Fruit fly (Drosophila melanogaster) whole organism, embryonic: Measurements from ENCODE around the gene Scgalpha.

Source experiments
- Abd-B ChIP-seq: fragments of 200-800 bp; sonication (Bioruptor generic); optimal IDR thresholded peaks from 2 replicates; lab custom pipeline; 2018; ENCODE audit warnings: missing biosample characterization, mild to moderate bottlenecking, missing genetic modification characterization, moderate library complexity
- Antp ChIP-seq: fragments of 200-800 bp; sonication (Bioruptor generic); optimal IDR thresholded peaks from 3 replicates; lab custom pipeline; 2016; ENCODE audit warnings: missing biosample characterization, missing genetic modification characterization
- Atf-2 ChIP-seq: fragments of 200-800 bp; sonication (Bioruptor generic); optimal IDR thresholded peaks from 2 replicates; lab custom pipeline; 2016; ENCODE audit warnings: missing biosample characterization, missing genetic modification characterization
- Bgb ChIP-seq: fragments of 200-800 bp; sonication (Bioruptor generic); IDR thresholded peaks from 2 replicates; pipeline ENCODE4 v1.3.6; 2022; ENCODE audit warnings: missing biosample characterization, missing genetic modification characterization; ENCODE audit not compliant: partially characterized antibody
- CG11085 ChIP-seq: fragments of 200-800 bp; sonication (Bioruptor generic); IDR thresholded peaks from 2 replicates; pipeline ENCODE4 v1.3.6; 2022; ENCODE audit warnings: missing biosample characterization, missing genetic modification characterization
- CG12769 ChIP-seq: fragments of 200-800 bp; sonication (Bioruptor generic); optimal IDR thresholded peaks from 2 replicates; lab custom pipeline; 2019; ENCODE audit warnings: missing biosample characterization, mild to moderate bottlenecking, missing genetic modification characterization, moderate library complexity
- CG13296 ChIP-seq: fragments of 200-800 bp; sonication (Bioruptor generic); optimal IDR thresholded peaks from 3 replicates; lab custom pipeline; 2018; ENCODE audit warnings: missing biosample characterization, mild to moderate bottlenecking, missing genetic modification characterization
- CG14710 ChIP-seq: fragments of 200-800 bp; sonication (Bioruptor generic); optimal IDR thresholded peaks from 3 replicates; lab custom pipeline; 2019; ENCODE audit warnings: missing biosample characterization, mild to moderate bottlenecking, missing genetic modification characterization, moderate library complexity
- CG1647 ChIP-seq: fragments of 200-800 bp; sonication (Bioruptor generic); optimal IDR thresholded peaks from 3 replicates; lab custom pipeline; 2016; ENCODE audit warnings: missing biosample characterization, missing genetic modification characterization
- CG16779 ChIP-seq: fragments of 200-800 bp; sonication (Bioruptor generic); IDR thresholded peaks from 2 replicates; pipeline ENCODE4 v1.3.6; 2022; ENCODE audit warnings: missing biosample characterization, missing genetic modification characterization
- CG18764 ChIP-seq: fragments of 200-800 bp; sonication (Bioruptor generic); optimal IDR thresholded peaks from 3 replicates; lab custom pipeline; 2016; ENCODE audit warnings: missing biosample characterization, missing genetic modification characterization
- CG31224 ChIP-seq: fragments of 200-800 bp; sonication (Bioruptor generic); IDR thresholded peaks from 2 replicates; pipeline ENCODE4 v1.3.6; 2022; ENCODE audit warnings: missing biosample characterization, missing genetic modification characterization
- CG42726 ChIP-seq: fragments of 200-800 bp; sonication (Bioruptor generic); IDR thresholded peaks from 2 replicates; pipeline ENCODE4 v1.3.6; 2022; ENCODE audit warnings: missing biosample characterization, missing genetic modification characterization; ENCODE audit not compliant: partially characterized antibody
- CG6254 ChIP-seq: fragments of 200-800 bp; sonication (Bioruptor generic); optimal IDR thresholded peaks from 3 replicates; lab custom pipeline; 2017; ENCODE audit warnings: mild to moderate bottlenecking, missing biosample characterization, missing genetic modification reagents, missing genetic modification characterization
- CG6272 ChIP-seq: fragments of 200-800 bp; sonication (Bioruptor generic); IDR thresholded peaks from 2 replicates; pipeline ENCODE4 v1.3.6; 2022; ENCODE audit warnings: missing biosample characterization, missing genetic modification characterization
- CG8290 ChIP-seq, 3 experiments: fragments of 200-800 bp; sonication (Bioruptor generic); optimal IDR thresholded peaks; 2 replicates each; lab custom pipeline; 2016 to 2019; ENCODE audit warnings: missing biosample characterization in 3 of 3, missing genetic modification characterization in 3 of 3, mild to moderate bottlenecking in 2 of 3, moderate library complexity in 1 of 3
- CG9727 ChIP-seq: fragments of 200-800 bp; sonication (Bioruptor generic); optimal IDR thresholded peaks from 3 replicates; lab custom pipeline; 2017; ENCODE audit warnings: missing biosample characterization, mild to moderate bottlenecking, missing genetic modification characterization
- CTCF ChIP-seq: fragments of 200-800 bp; sonication (Bioruptor generic); optimal IDR thresholded peaks from 2 replicates; lab custom pipeline; 2017; ENCODE audit warnings: missing biosample characterization, mild to moderate bottlenecking, missing genetic modification characterization, moderate library complexity
- HLH3B ChIP-seq: fragments of 200-800 bp; sonication (Bioruptor generic); IDR thresholded peaks from 2 replicates; pipeline ENCODE4 v1.3.6; 2022; ENCODE audit warnings: missing biosample characterization, missing genetic modification characterization
- NK7.1 ChIP-seq: fragments of 200-800 bp; sonication (Bioruptor generic); optimal IDR thresholded peaks from 3 replicates; lab custom pipeline; 2016; ENCODE audit warnings: missing biosample characterization, missing genetic modification characterization
- Rx ChIP-seq: fragments of 200-800 bp; sonication (Bioruptor generic); IDR thresholded peaks from 2 replicates; pipeline ENCODE4 v1.3.6; 2022; ENCODE audit warnings: missing biosample characterization, missing genetic modification characterization
- Sox100B ChIP-seq: fragments of 200-800 bp; sonication (Bioruptor generic); optimal IDR thresholded peaks from 3 replicates; lab custom pipeline; 2018; ENCODE audit warnings: missing biosample characterization, mild to moderate bottlenecking, missing genetic modification characterization
- Stat92E ChIP-seq, 3 experiments: fragments of >200 bp in 2 of 3; fragments of 200-800 bp in 1 of 3; sonication (Bioruptor generic) in 1 of 3; optimal IDR thresholded peaks; 2 replicates each; lab custom pipeline; 2017 to 2019; ENCODE audit warnings: missing biosample characterization in 3 of 3, missing genetic modification characterization in 3 of 3, mild to moderate bottlenecking in 1 of 3, moderate library complexity in 1 of 3
- Xbp1 ChIP-seq: fragments of 200-800 bp; sonication (Bioruptor generic); optimal IDR thresholded peaks from 3 replicates; lab custom pipeline; 2016; ENCODE audit warnings: missing biosample characterization, mild to moderate bottlenecking, missing genetic modification characterization
- ash1 ChIP-seq: fragments of 200-800 bp; sonication (Bioruptor generic); optimal IDR thresholded peaks from 2 replicates; lab custom pipeline; 2018; ENCODE audit warnings: missing biosample characterization, mild to moderate bottlenecking, missing genetic modification characterization
- bigmax ChIP-seq: fragments of 200-800 bp; sonication (Bioruptor generic); optimal IDR thresholded peaks from 2 replicates; lab custom pipeline; 2018; ENCODE audit warnings: missing biosample characterization, mild to moderate bottlenecking, missing genetic modification characterization
- chinmo ChIP-seq: fragments of 200-800 bp; sonication (Bioruptor generic); IDR thresholded peaks from 4 replicates; pipeline ENCODE4 v1.3.6; 2022; ENCODE audit warnings: missing biosample characterization, missing genetic modification characterization; ENCODE audit not compliant: partially characterized antibody
- crc ChIP-seq: fragments of 200-800 bp; sonication (Bioruptor generic); optimal IDR thresholded peaks from 2 replicates; lab custom pipeline; 2016; ENCODE audit warnings: missing biosample characterization, missing genetic modification characterization
- dpn ChIP-seq, 2 experiments: fragments of 200-800 bp; sonication (Bioruptor generic); optimal IDR thresholded peaks; 3 replicates each; lab custom pipeline; 2016; ENCODE audit warnings: missing biosample characterization in 2 of 2, missing genetic modification characterization in 2 of 2
- fu2 ChIP-seq: fragments of 200-800 bp; sonication (Bioruptor generic); optimal IDR thresholded peaks from 2 replicates; lab custom pipeline; 2016; ENCODE audit warnings: missing biosample characterization, missing genetic modification characterization
- gro ChIP-seq: fragments of 200-800 bp; sonication (Bioruptor generic); optimal IDR thresholded peaks from 2 replicates; lab custom pipeline; 2016; ENCODE audit warnings: missing biosample characterization, missing genetic modification characterization
- hb ChIP-seq: fragments of 200-800 bp; sonication (Bioruptor generic); IDR thresholded peaks from 3 replicates; pipeline ENCODE4 v1.3.6; 2022; ENCODE audit warnings: missing biosample characterization, missing genetic modification characterization; ENCODE audit not compliant: partially characterized antibody
- her ChIP-seq: fragments of 200-800 bp; sonication (Bioruptor generic); optimal IDR thresholded peaks from 2 replicates; lab custom pipeline; 2016; ENCODE audit warnings: missing biosample characterization, missing genetic modification characterization
- lilli ChIP-seq: fragments of 200-800 bp; sonication (Bioruptor generic); optimal IDR thresholded peaks from 3 replicates; lab custom pipeline; 2016; ENCODE audit warnings: missing biosample characterization, missing genetic modification characterization
- mirr ChIP-seq: fragments of 200-800 bp; sonication (Bioruptor generic); optimal IDR thresholded peaks from 3 replicates; lab custom pipeline; 2018; ENCODE audit warnings: missing biosample characterization, mild to moderate bottlenecking, missing genetic modification characterization
- nau ChIP-seq: fragments of 200-800 bp; sonication (Bioruptor generic); optimal IDR thresholded peaks from 3 replicates; lab custom pipeline; 2017; ENCODE audit warnings: missing biosample characterization, mild to moderate bottlenecking, missing genetic modification characterization, missing genetic modification reagents
- pita ChIP-seq: fragments of 200-800 bp; sonication (Bioruptor generic); optimal IDR thresholded peaks from 2 replicates; lab custom pipeline; 2017; ENCODE audit warnings: missing biosample characterization, mild to moderate bottlenecking, missing genetic modification characterization
- ranshi ChIP-seq: fragments of 200-800 bp; sonication (Bioruptor generic); IDR thresholded peaks from 2 replicates; pipeline ENCODE4 v1.3.6; 2022; ENCODE audit warnings: missing biosample characterization, missing genetic modification characterization
- salm ChIP-seq: fragments of 200-800 bp; sonication (Bioruptor generic); optimal IDR thresholded peaks from 2 replicates; lab custom pipeline; 2018; ENCODE audit warnings: missing biosample characterization, mild to moderate bottlenecking, missing genetic modification characterization
- sens-2 ChIP-seq: fragments of 200-800 bp; sonication (Bioruptor generic); IDR thresholded peaks from 2 replicates; pipeline ENCODE4 v1.3.6; 2022; ENCODE audit warnings: missing biosample characterization, missing genetic modification characterization
- sim ChIP-seq: fragments of 200-800 bp; sonication (Bioruptor generic); IDR thresholded peaks from 2 replicates; pipeline ENCODE4 v1.3.6; 2022; ENCODE audit warnings: missing biosample characterization, missing genetic modification characterization
- sna ChIP-seq: fragments of 200-800 bp; sonication (Bioruptor generic); IDR thresholded peaks from 2 replicates; pipeline ENCODE4 v1.3.6; 2022; ENCODE audit warnings: missing biosample characterization, missing genetic modification characterization; ENCODE audit not compliant: partially characterized antibody
- so ChIP-seq: fragments of 200-800 bp; sonication (Bioruptor generic); IDR thresholded peaks from 3 replicates; pipeline ENCODE4 v1.3.6; 2022; ENCODE audit warnings: missing biosample characterization, missing genetic modification characterization
- tll ChIP-seq, 2 experiments: fragments of 200-800 bp in 1 of 2; fragments of >200 bp in 1 of 2; sonication (Bioruptor generic) in 1 of 2; optimal IDR thresholded peaks; 2 replicates each; lab custom pipeline; 2017 to 2019; ENCODE audit warnings: missing biosample characterization in 2 of 2, missing genetic modification characterization in 2 of 2, mild to moderate bottlenecking in 1 of 2, moderate library complexity in 1 of 2
- twi ChIP-seq: fragments of 200-800 bp; optimal IDR thresholded peaks from 2 replicates; lab custom pipeline; 2019; ENCODE audit warnings: missing biosample characterization, mild to moderate bottlenecking, missing genetic modification characterization, moderate library complexity
- tx ChIP-seq: fragments of 200-800 bp; sonication (Bioruptor generic); optimal IDR thresholded peaks from 2 replicates; lab custom pipeline; 2016; ENCODE audit warnings: missing biosample characterization, missing genetic modification characterization
- vnd ChIP-seq: fragments of 200-800 bp; sonication (Bioruptor generic); IDR thresholded peaks from 3 replicates; pipeline ENCODE4 v1.3.6; 2022; ENCODE audit warnings: missing biosample characterization, missing genetic modification characterization; ENCODE audit not compliant: partially characterized antibody
- wor ChIP-seq: fragments of 200-800 bp; sonication (Bioruptor generic); IDR thresholded peaks from 2 replicates; pipeline ENCODE4 v1.3.6; 2022; ENCODE audit warnings: missing biosample characterization, missing genetic modification characterization

Scgalpha gene

DNA sequence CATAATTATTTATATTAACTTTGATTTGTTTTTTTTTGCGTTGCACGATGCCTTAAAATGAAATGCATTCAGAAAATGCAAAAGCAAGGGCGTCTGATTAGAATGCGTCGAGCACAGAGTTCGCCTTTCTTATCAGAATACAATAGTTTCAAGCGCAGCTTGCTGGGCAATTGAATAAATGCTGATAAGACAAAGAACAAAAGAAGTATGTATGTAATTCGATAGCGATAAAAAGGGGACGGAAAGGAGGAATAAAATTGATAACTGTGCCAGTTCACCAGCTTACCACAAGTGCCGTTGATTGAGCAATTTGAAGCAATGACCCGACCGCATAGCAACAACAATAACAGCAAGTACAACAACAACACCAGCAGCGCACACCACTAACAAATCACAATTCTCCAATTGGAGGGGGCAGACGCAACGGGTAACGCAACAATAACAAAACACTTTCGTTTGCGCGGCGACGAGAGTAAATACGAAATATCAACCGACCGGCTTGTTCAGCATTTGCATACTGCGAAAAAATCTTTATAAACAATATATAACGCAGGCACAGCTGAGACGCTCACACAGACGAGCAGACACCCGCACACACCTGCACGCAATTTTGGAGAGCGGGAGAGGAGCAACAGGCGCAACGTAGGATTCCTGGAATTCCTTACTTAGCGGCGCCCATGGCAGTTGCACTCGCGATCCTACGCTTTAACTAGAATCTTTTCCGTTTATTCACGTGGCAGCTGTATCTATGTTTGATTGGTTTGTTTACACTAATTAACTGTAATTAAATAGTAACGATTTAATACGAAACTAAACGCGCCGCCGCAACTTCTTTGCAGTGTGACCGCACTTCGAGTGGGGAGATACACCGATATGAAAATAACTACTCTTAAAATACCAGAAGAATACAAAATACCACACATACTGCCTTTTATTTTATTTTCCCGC lies 2.7 kb upstream of the Scgalpha start, which contains the start of gene Btk:
Btk (minus strand) TSS at position 860 of the 948 bp plus-strand sequence.
- no peak for TF ChIP-seq Atf-2
- no peak for TF ChIP-seq ranshi (GFP tag; lab: Robert Waterston, UW)
- TF ChIP-seq mirr (GFP tag; lab: Kevin White, UChicago), result no peak
- TF ChIP-seq dpn (GFP tag; optimal IDR thresholded peaks at IDR 0.05; lab: Kevin White, UChicago), result no peak
- TF ChIP-seq Antp, result no peak
- TF ChIP-seq CG6254, result no peak
- TF ChIP-seq tll (GFP tag; optimal IDR thresholded peaks at IDR 0.05; lab: Kevin White, UChicago), result no peak
- peak; percentile 79 for TF ChIP-seq CTCF
- TF ChIP-seq CG42726 (GFP tag; lab: Robert Waterston, UW), result no peak
- TF ChIP-seq sim (GFP tag; lab: Robert Waterston, UW), result no peak
- TF ChIP-seq wor, result no peak
- TF ChIP-seq CG16779, result no peak
- peak; percentile 17 for TF ChIP-seq bigmax
- peak; percentile 24 for TF ChIP-seq CG14710
- no peak for TF ChIP-seq CG8290 (GFP tag; optimal IDR thresholded peaks at IDR 0.05; lab: Kevin White, UChicago)
- TF ChIP-seq CG8290 (tag; optimal IDR thresholded peaks at IDR 0.05; lab: Kevin White, UChicago), result peak in 1 of 2 experiments; percentile 22
- TF ChIP-seq CG9727 (GFP tag; lab: Kevin White, UChicago), result peak; percentile 46
- no peak for TF ChIP-seq lilli (GFP tag; lab: Kevin White, UChicago)
- no peak for TF ChIP-seq vnd (GFP tag; lab: Robert Waterston, UW)
- no peak for TF ChIP-seq salm
- TF ChIP-seq hb (GFP tag; lab: Robert Waterston, UW), result no peak
- no peak for TF ChIP-seq ash1 (GFP tag; lab: Kevin White, UChicago)
- peak; percentile 89; the same call in 3 of the 4 replicates for TF ChIP-seq chinmo
- no peak for TF ChIP-seq Rx (GFP tag; lab: Robert Waterston, UW)
- TF ChIP-seq fu2 (GFP tag; lab: Kevin White, UChicago), result no peak
- TF ChIP-seq sens-2, result no peak
- TF ChIP-seq nau, result no peak
- TF ChIP-seq Bgb (GFP tag; lab: Robert Waterston, UW), result no peak
- TF ChIP-seq HLH3B (GFP tag; lab: Robert Waterston, UW), result no peak
- no peak for TF ChIP-seq sna (GFP tag; lab: Robert Waterston, UW)
- TF ChIP-seq CG18764, result no peak
- no peak for TF ChIP-seq CG12769 (tag; lab: Kevin White, UChicago)
- TF ChIP-seq CG31224 (GFP tag; lab: Robert Waterston, UW), result no peak
- TF ChIP-seq CG6272 (GFP tag; lab: Robert Waterston, UW), result no peak
- TF ChIP-seq CG13296 (GFP tag; lab: Kevin White, UChicago), result no peak
- no peak for TF ChIP-seq so (GFP tag; lab: Robert Waterston, UW)
- TF ChIP-seq CG1647 (GFP tag; lab: Kevin White, UChicago), result no peak
- TF ChIP-seq gro, result no peak
- TF ChIP-seq NK7.1, result no peak
- no peak for TF ChIP-seq Xbp1
- no peak for TF ChIP-seq CG11085 (GFP tag; lab: Robert Waterston, UW)
- TF ChIP-seq Stat92E (GFP tag; optimal IDR thresholded peaks at IDR 0.05; lab: Kevin White, UChicago), result peak in 1 of 3 experiments; percentile 91
- no peak for TF ChIP-seq pita (GFP tag; lab: Kevin White, UChicago)
- no peak for TF ChIP-seq crc
- TF ChIP-seq Abd-B, result no peak
- no peak for TF ChIP-seq tx (GFP tag; lab: Kevin White, UChicago)
- TF ChIP-seq Sox100B (GFP tag; lab: Kevin White, UChicago), result no peak
- TF ChIP-seq twi (tag; lab: Kevin White, UChicago), result no peak
- TF ChIP-seq her (GFP tag; lab: Kevin White, UChicago), result no peak
